Fruit fly (Drosophila melanogaster) whole organism, pupa: ENCODE data around the gene CG42514.

Experiments
- CG17806 ChIP-seq: fragments of 200-800 bp; sonication (Bioruptor generic); optimal IDR thresholded peaks from 2 replicates; lab custom pipeline; 2018; ENCODE audit warnings: missing biosample characterization, mild to moderate bottlenecking, missing genetic modification characterization, moderate library complexity
- CG9948 ChIP-seq: fragments of 200-800 bp; sonication (Bioruptor generic); optimal IDR thresholded peaks from 2 replicates; lab custom pipeline; 2018; ENCODE audit warnings: missing biosample characterization, mild to moderate bottlenecking, missing genetic modification characterization, moderate library complexity
- Pif1B ChIP-seq: fragments of 200-800 bp; sonication (Bioruptor generic); optimal IDR thresholded peaks from 3 replicates; lab custom pipeline; 2016; ENCODE audit warnings: missing biosample characterization, missing genetic modification characterization
- Snoo ChIP-seq: fragments of 200-800 bp; sonication (Bioruptor generic); optimal IDR thresholded peaks from 3 replicates; lab custom pipeline; 2017; ENCODE audit warnings: missing biosample characterization, mild to moderate bottlenecking, missing genetic modification characterization, inconsistent platforms

DNA sequence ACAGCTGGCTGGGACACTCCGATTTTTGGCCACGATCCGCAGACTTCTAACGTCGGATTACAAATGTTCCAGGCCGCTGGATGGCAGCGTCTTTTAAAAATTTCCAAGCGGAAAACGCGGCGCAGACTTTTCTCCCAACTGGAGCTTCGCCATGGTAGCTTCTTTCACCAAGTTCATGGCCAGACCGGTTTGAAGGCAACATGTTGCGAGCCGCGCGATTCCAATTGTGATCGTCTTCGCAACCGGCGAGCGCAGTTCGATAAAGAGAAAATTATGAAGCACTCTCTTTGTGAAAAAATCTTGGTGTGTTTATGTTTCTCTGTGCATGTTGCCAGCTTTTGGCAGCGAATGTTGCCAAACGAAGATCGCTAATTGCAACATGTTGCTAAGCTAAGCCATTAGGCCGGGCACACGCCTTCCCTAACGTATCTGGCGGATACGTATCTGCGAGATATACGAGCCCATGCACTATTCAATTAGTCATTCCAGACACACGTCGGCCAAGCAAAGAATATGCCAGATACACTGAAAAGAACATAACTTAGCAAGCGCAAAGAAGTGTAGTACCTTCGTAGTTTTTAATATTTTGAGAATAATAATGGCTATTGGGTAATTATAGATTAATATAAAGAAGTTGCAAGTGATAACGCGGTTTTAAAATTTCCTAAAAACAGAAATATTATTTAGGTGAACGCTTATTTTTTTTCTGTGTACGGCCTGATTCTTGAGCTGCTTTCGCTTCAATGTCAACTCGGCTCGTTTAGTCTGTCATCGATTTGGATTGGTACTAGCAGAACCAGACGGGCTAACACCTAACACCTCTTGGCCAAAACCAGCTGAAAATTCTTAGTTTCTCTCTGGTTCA lies 43.9 kb downstream of the CG42514 start, which contains the start of gene dsx-c73A:
- no peak for TF ChIP-seq Snoo
- TF ChIP-seq CG17806 = peak; percentile 10
- TF ChIP-seq Pif1B (GFP tag; lab: Kevin White, UChicago) = no peak
- no peak for TF ChIP-seq CG9948
